Fruit fly (Drosophila melanogaster): ENCODE results near the gene gish.

The gish gene

DNA sequence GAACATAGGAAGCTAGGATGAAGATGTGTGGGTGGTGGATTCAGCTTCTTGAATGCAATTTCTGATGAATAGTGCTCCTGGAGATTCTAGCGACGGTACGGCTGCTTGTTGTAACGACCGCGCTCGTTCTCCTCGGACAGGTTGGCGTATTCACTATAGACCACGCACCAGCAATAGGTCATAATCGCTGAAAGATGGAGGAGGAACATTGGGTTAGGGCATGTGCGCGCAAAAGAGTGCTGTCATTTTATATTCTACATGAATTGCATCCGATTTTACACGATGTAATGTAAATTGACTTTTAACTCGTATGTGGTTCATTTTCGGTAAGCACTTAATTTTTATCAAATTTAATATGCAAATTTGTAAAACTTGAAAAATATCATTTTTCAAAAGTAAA, 78.8 kb downstream of the gish start:
- TF ChIP-seq cic (GFP tag; optimal IDR thresholded peaks at IDR 0.05) (no peak), CG1620 (GFP tag; optimal IDR thresholded peaks at IDR 0.05) (no peak), Hr96 (GFP tag; optimal IDR thresholded peaks at IDR 0.05) (no peak), pad (GFP tag; optimal IDR thresholded peaks at IDR 0.05) (peak; percentile 20), bab1 (GFP tag; optimal IDR thresholded peaks at IDR 0.05) (no peak)

DNA sequence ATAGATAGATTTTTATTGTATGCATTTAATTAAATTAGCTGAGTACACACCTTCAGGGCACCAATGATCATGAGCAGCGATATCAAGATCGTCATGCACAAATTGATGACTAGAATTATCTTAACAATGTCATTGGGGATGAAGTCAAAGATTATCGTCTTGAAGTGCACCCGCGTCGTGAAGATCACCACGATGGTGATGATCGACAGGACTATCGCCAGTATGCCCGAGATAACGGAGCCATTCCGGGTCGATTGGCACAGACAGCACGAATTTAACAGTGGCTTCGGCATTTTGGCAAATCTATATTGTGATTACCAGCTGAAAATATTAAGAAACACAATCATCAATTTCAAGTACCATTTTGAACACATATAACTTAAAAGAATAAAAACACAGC, 79.8 kb downstream of the gish start:
- TF ChIP-seq Crg-1 (GFP tag; optimal IDR thresholded peaks at IDR 0.05) (no peak), CG14711 (tag; optimal IDR thresholded peaks at IDR 0.05) (no peak), Hr96 (GFP tag; optimal IDR thresholded peaks at IDR 0.05) (no peak), CG33017 (tag; optimal IDR thresholded peaks at IDR 0.05) (no peak), bab1 (GFP tag; optimal IDR thresholded peaks at IDR 0.05) (no peak), kay (GFP tag; ENCODE audit: borderline replicate concordance) (no peak), CG7101 (tag; optimal IDR thresholded peaks at IDR 0.05) (no peak), CG5204 (GFP tag; optimal IDR thresholded peaks at IDR 0.05) (no peak), CG1620 (GFP tag; optimal IDR thresholded peaks at IDR 0.05) (no peak), pad (GFP tag; optimal IDR thresholded peaks at IDR 0.05) (no peak)

DNA sequence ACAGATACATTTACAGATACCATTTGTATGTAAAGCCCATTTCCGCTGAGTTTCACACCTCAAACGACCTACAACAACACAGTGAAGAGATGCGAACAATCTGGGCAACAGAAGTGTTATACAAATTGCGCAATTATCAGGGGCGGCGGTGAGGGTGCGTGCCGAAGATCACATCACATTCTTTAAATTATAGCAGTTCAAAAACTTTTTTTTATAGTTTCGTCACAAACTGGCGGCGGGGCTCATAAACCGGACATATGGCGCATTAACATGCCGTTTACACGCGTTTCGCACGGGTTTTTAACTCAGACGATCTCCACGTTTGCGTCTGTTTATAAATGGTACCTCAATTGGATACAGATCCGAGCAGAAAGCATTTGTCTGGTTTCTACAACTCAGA, 80.9 kb downstream of the gish start:
- TF ChIP-seq CG14711 (tag; optimal IDR thresholded peaks at IDR 0.05) (no peak), CG11617 (GFP tag; optimal IDR thresholded peaks at IDR 0.05) (no peak), Clk (GFP tag; optimal IDR thresholded peaks at IDR 0.05) (no peak), CG7101 (tag; optimal IDR thresholded peaks at IDR 0.05) (no peak), cnc (optimal IDR thresholded peaks at IDR 0.05) (no peak)

DNA sequence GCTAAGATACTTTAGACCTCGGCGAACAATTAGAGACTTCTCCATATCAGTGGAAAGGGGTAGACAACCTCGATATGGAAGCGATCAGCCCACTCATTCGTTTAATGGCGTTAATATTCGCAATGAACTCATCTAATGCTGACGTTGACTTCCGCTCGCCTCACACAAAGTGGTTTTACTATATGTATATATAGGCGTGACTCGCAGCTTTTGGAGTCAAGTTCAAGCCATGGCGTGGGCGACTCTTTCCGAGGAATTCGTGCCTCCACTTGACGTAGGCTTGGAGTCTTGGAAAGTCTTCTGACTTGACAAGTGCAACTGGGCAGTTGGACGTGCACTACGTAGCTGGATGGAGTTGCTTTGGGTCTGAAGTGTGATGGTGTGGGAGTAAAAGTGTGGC, 81.4 kb downstream of the gish start:
- TF ChIP-seq ovo (GFP tag; optimal IDR thresholded peaks at IDR 0.05) (no peak), cnc (optimal IDR thresholded peaks at IDR 0.05) (peak in 1 of 2 experiments; percentile 9)
